Fruit fly (Drosophila melanogaster): ENCODE data around the gene par-6.

Gene par-6

dm6 chrX:17728338-17728737 lies 25.2 kb downstream of the par-6 start:
- TF ChIP-seq Sp1 (GFP tag; optimal IDR thresholded peaks at IDR 0.05) (no peak), dsf (GFP tag; optimal IDR thresholded peaks at IDR 0.05; ENCODE audit: borderline replicate concordance) (no peak), Hr78 (GFP tag; optimal IDR thresholded peaks at IDR 0.05) (no peak), Hnf4 (GFP tag; optimal IDR thresholded peaks at IDR 0.05) (no peak), pan (optimal IDR thresholded peaks at IDR 0.05) (no peak), tai (GFP tag; optimal IDR thresholded peaks at IDR 0.05) (no peak)

- no peak for TF ChIP-seq Vsx2 (GFP tag; optimal IDR thresholded peaks at IDR 0.05; ENCODE audit: partially characterized antibody)
- peak; percentile 45 for TF ChIP-seq Sp1 (GFP tag; optimal IDR thresholded peaks at IDR 0.05)
- no peak for TF ChIP-seq sv (GFP tag; optimal IDR thresholded peaks at IDR 0.05)
- TF ChIP-seq dl (GFP tag; optimal IDR thresholded peaks at IDR 0.05; ENCODE audit: insufficient read depth in 1 of 2, partially characterized antibody in 2 of 2) = no peak
- peak; percentile 8 for TF ChIP-seq sage (GFP tag; optimal IDR thresholded peaks at IDR 0.05)
- TF ChIP-seq woc (GFP tag; optimal IDR thresholded peaks at IDR 0.05) = no peak
- no peak for TF ChIP-seq tai (GFP tag; optimal IDR thresholded peaks at IDR 0.05)
- peak; percentile 68 for TF ChIP-seq CrebA (GFP tag; optimal IDR thresholded peaks at IDR 0.05; ENCODE audit: borderline replicate concordance)
- no peak for TF ChIP-seq rgr (GFP tag; optimal IDR thresholded peaks at IDR 0.05)
- TF ChIP-seq Rel (GFP tag; optimal IDR thresholded peaks at IDR 0.05) = no peak
- peak; percentile 55 for TF ChIP-seq Rel (tag; optimal IDR thresholded peaks at IDR 0.05)
- no peak for TF ChIP-seq pan (optimal IDR thresholded peaks at IDR 0.05)
Observed at dm6 chrX:17732076-17732475, 28.9 kb downstream of the par-6 start.

dm6 chrX:17732684-17733083 lies 29.5 kb downstream of the par-6 start:
- TF ChIP-seq dmrt93B (GFP tag; optimal IDR thresholded peaks at IDR 0.05) = no peak
- no peak for TF ChIP-seq N (GFP tag; optimal IDR thresholded peaks at IDR 0.05)
- no peak for TF ChIP-seq GATAd (GFP tag; optimal IDR thresholded peaks at IDR 0.05)
- no peak for TF ChIP-seq sv (GFP tag; optimal IDR thresholded peaks at IDR 0.05)

- TF ChIP-seq Vsx2 (GFP tag; optimal IDR thresholded peaks at IDR 0.05; ENCODE audit: partially characterized antibody) = no peak
- no peak for TF ChIP-seq usp (GFP tag; optimal IDR thresholded peaks at IDR 0.05)
- TF ChIP-seq lola (GFP tag; optimal IDR thresholded peaks at IDR 0.05) = no peak
- TF ChIP-seq Mio (GFP tag; optimal IDR thresholded peaks at IDR 0.05) = no peak
- no peak for TF ChIP-seq Dfd (GFP tag; optimal IDR thresholded peaks at IDR 0.05)
- no peak for TF ChIP-seq N (GFP tag; optimal IDR thresholded peaks at IDR 0.05)
- no peak for TF ChIP-seq brk (GFP tag; optimal IDR thresholded peaks at IDR 0.05)
- no peak for TF ChIP-seq h (GFP tag; optimal IDR thresholded peaks at IDR 0.05)
- no peak for TF ChIP-seq Sp1 (GFP tag; optimal IDR thresholded peaks at IDR 0.05)
- TF ChIP-seq dmrt93B (GFP tag; optimal IDR thresholded peaks at IDR 0.05) = no peak
- TF ChIP-seq fru (GFP tag; optimal IDR thresholded peaks at IDR 0.05) = no peak
- no peak for TF ChIP-seq ey (GFP tag; optimal IDR thresholded peaks at IDR 0.05)
Observed at dm6 chrX:17733698-17734248, 30.6 kb downstream of the par-6 start.

- no peak for TF ChIP-seq Rel (GFP tag; optimal IDR thresholded peaks at IDR 0.05)
- peak; percentile 30 for TF ChIP-seq Rel (tag; optimal IDR thresholded peaks at IDR 0.05)
- no peak for TF ChIP-seq tai (GFP tag; optimal IDR thresholded peaks at IDR 0.05)
Observed at dm6 chrX:17736101-17736728, 33.1 kb downstream of the par-6 start.

- no peak for TF ChIP-seq fru (GFP tag; optimal IDR thresholded peaks at IDR 0.05)
- no peak for TF ChIP-seq h (GFP tag; optimal IDR thresholded peaks at IDR 0.05)
- no peak for TF ChIP-seq Dif (GFP tag; optimal IDR thresholded peaks at IDR 0.05; ENCODE audit: partially characterized antibody)
- TF ChIP-seq tai (GFP tag; optimal IDR thresholded peaks at IDR 0.05) = no peak
- TF ChIP-seq Jra (GFP tag; optimal IDR thresholded peaks at IDR 0.05) = no peak
- no peak for TF ChIP-seq br (GFP tag; optimal IDR thresholded peaks at IDR 0.05)
- TF ChIP-seq dmrt93B (GFP tag; optimal IDR thresholded peaks at IDR 0.05) = no peak
- TF ChIP-seq Myc (optimal IDR thresholded peaks at IDR 0.05) = peak; percentile 69
Observed at dm6 chrX:17737024-17737685, 34.0 kb downstream of the par-6 start.

Measured in whole organism, wandering third instar larva.